Worm (Caenorhabditis elegans) whole organism, L1 larva: Measurements from ENCODE around the gene F07C3.3.

Experiments used
- F16B12.6 ChIP-seq: fragments of 150-350 bp; optimal IDR thresholded peaks from 2 replicates; lab custom pipeline; 2014; ENCODE audit warnings: missing biosample characterization, missing genetic modification characterization
- Y116A8C.19 ChIP-seq: sonication (generic microtip); optimal IDR thresholded peaks from 2 replicates; lab custom pipeline; 2016; ENCODE audit warnings: missing compliant biosample characterization, missing genetic modification characterization, borderline replicate concordance
- aha-1 ChIP-seq: fragments of 150-350 bp; optimal IDR thresholded peaks from 2 replicates; lab custom pipeline; 2014; ENCODE audit warnings: missing biosample characterization, missing genetic modification characterization
- blmp-1 ChIP-seq: fragments of 150-350 bp; optimal IDR thresholded peaks from 2 replicates; lab custom pipeline; 2014; ENCODE audit warnings: missing biosample characterization, missing genetic modification characterization
- ceh-63 ChIP-seq: fragments of 200-800 bp; sonication (Bioruptor generic); optimal IDR thresholded peaks from 2 replicates; lab custom pipeline; 2018; ENCODE audit warnings: mild to moderate bottlenecking, missing genetic modification characterization, missing compliant biosample characterization
- ceh-82 ChIP-seq, 3 experiments: fragments of 150-350 bp in 1 of 3; sonication (generic microtip) in 2 of 3; optimal IDR thresholded peaks; 2 replicates each; lab custom pipeline; 2014 to 2017; ENCODE audit warnings: missing biosample characterization in 3 of 3, missing genetic modification characterization in 3 of 3
- ceh-88 ChIP-seq: fragments of 200-800 bp; sonication (Bioruptor generic); IDR thresholded peaks from 2 replicates; pipeline ENCODE4 v1.3.6; 2022; ENCODE audit warnings: missing genetic modification characterization, missing compliant biosample characterization
- ceh-90 ChIP-seq: sonication (generic microtip); optimal IDR thresholded peaks from 2 replicates; lab custom pipeline; 2016; ENCODE audit warnings: missing genetic modification characterization, missing compliant biosample characterization
- dsc-1 ChIP-seq: sonication (generic microtip); optimal IDR thresholded peaks from 2 replicates; lab custom pipeline; 2016; ENCODE audit warnings: mild to moderate bottlenecking, missing genetic modification characterization, missing compliant biosample characterization
- efl-1 ChIP-seq, 4 experiments: fragments of 150-350 bp; optimal IDR thresholded peaks in 3 of 4; peaks in 1 of 4; 1 replicate in 1 of 4; 2 replicates in 3 of 4; lab custom pipeline; 2014; ENCODE audit warnings: missing biosample characterization in 2 of 4, missing genetic modification characterization in 2 of 4, missing genetic modification reagents in 2 of 4
- elt-2 ChIP-seq: sonication (generic microtip); optimal IDR thresholded peaks from 2 replicates; lab custom pipeline; 2016; ENCODE audit warnings: missing genetic modification characterization, mild to moderate bottlenecking, inconsistent platforms, missing compliant biosample characterization, missing genetic modification reagents
- elt-3 ChIP-seq, 6 experiments: fragments of 150-350 bp in 1 of 6; sonication (generic microtip); optimal IDR thresholded peaks; 2 replicates each; lab custom pipeline; 2017 to 2018; ENCODE audit warnings: missing biosample characterization in 6 of 6, missing genetic modification characterization in 6 of 6, inconsistent platforms in 1 of 6
- ets-5 ChIP-seq: fragments of 200-800 bp; sonication (Bioruptor generic); IDR thresholded peaks from 2 replicates; pipeline ENCODE4 v1.3.6; 2022; ENCODE audit warnings: missing genetic modification characterization, missing compliant biosample characterization
- fkh-8 ChIP-seq: sonication (generic microtip); optimal IDR thresholded peaks from 2 replicates; lab custom pipeline; 2016; ENCODE audit warnings: mild to moderate bottlenecking, missing genetic modification characterization, missing compliant biosample characterization
- fos-1 ChIP-seq: fragments of 150-350 bp; optimal IDR thresholded peaks from 2 replicates; lab custom pipeline; 2014; ENCODE audit warnings: missing biosample characterization, missing genetic modification characterization
- hlh-17 ChIP-seq: fragments of 200-800 bp; sonication (Bioruptor generic); optimal IDR thresholded peaks from 2 replicates; lab custom pipeline; 2018; ENCODE audit warnings: missing genetic modification characterization, mild to moderate bottlenecking, missing compliant biosample characterization, moderate library complexity, borderline replicate concordance
- irx-1 ChIP-seq: sonication (generic microtip); optimal IDR thresholded peaks from 2 replicates; lab custom pipeline; 2016; ENCODE audit warnings: missing genetic modification characterization, missing compliant biosample characterization
- isw-1 ChIP-seq: fragments of 200-800 bp; sonication (Bioruptor generic); IDR thresholded peaks from 2 replicates; pipeline ENCODE4 v1.3.6; 2022; ENCODE audit warnings: missing genetic modification characterization, missing compliant biosample characterization
- jun-1 ChIP-seq: fragments of 150-350 bp; optimal IDR thresholded peaks from 2 replicates; lab custom pipeline; 2014; ENCODE audit warnings: missing biosample characterization, missing genetic modification reagents, missing genetic modification characterization
- lin-14 ChIP-seq: fragments of 200-800 bp; sonication (Bioruptor generic); optimal IDR thresholded peaks from 2 replicates; lab custom pipeline; 2018; ENCODE audit warnings: mild to moderate bottlenecking, missing genetic modification characterization, moderate library complexity, missing compliant biosample characterization
- lin-35 ChIP-seq, 2 experiments: fragments of 150-350 bp; optimal IDR thresholded peaks; 2 replicates each; lab custom pipeline; 2014; ENCODE audit warnings: missing biosample characterization in 2 of 2, missing genetic modification characterization in 2 of 2, missing genetic modification reagents in 2 of 2
- lin-39 ChIP-seq: fragments of 150-350 bp; optimal IDR thresholded peaks from 2 replicates; lab custom pipeline; 2014; ENCODE audit warnings: missing biosample characterization, missing genetic modification reagents, missing genetic modification characterization
- lir-3 ChIP-seq: sonication (generic microtip); optimal IDR thresholded peaks from 2 replicates; lab custom pipeline; 2016; ENCODE audit warnings: mild to moderate bottlenecking, missing genetic modification characterization, moderate library complexity, missing compliant biosample characterization; ENCODE audit not compliant: poor library complexity
- mef-2 ChIP-seq: fragments of 150-350 bp; optimal IDR thresholded peaks from 2 replicates; lab custom pipeline; 2014; ENCODE audit warnings: missing biosample characterization, missing genetic modification characterization
- mep-1 ChIP-seq: fragments of 150-350 bp; optimal IDR thresholded peaks from 2 replicates; lab custom pipeline; 2014; ENCODE audit warnings: missing biosample characterization, missing genetic modification characterization
- nhr-11 ChIP-seq: fragments of 150-350 bp; optimal IDR thresholded peaks from 2 replicates; lab custom pipeline; 2014; ENCODE audit warnings: missing biosample characterization, missing genetic modification characterization
- nhr-12 ChIP-seq: sonication (generic microtip); optimal IDR thresholded peaks from 2 replicates; lab custom pipeline; 2017; ENCODE audit warnings: missing biosample characterization, missing genetic modification characterization
- nhr-19 ChIP-seq: fragments of 200-800 bp; sonication (Bioruptor generic); conservative IDR thresholded peaks from 2 replicates; pipeline ENCODE4 v1.3.6; 2022; ENCODE audit warnings: missing genetic modification characterization, missing compliant biosample characterization
- nhr-20 ChIP-seq: sonication (generic microtip); optimal IDR thresholded peaks from 2 replicates; lab custom pipeline; 2016; ENCODE audit warnings: mild to moderate bottlenecking, missing genetic modification characterization, missing compliant biosample characterization
- nhr-237 ChIP-seq: fragments of 150-350 bp; optimal IDR thresholded peaks from 2 replicates; lab custom pipeline; 2014; ENCODE audit warnings: missing biosample characterization, missing genetic modification characterization
- nhr-47 ChIP-seq: sonication (generic microtip); optimal IDR thresholded peaks from 2 replicates; lab custom pipeline; 2016; ENCODE audit warnings: mild to moderate bottlenecking, missing genetic modification characterization, moderate library complexity, missing compliant biosample characterization
- nhr-71 ChIP-seq: sonication (generic microtip); optimal IDR thresholded peaks from 2 replicates; lab custom pipeline; 2016; ENCODE audit warnings: mild to moderate bottlenecking, missing genetic modification characterization, moderate library complexity, missing compliant biosample characterization
- nhr-76 ChIP-seq: sonication (generic microtip); optimal IDR thresholded peaks from 2 replicates; lab custom pipeline; 2017; ENCODE audit warnings: missing biosample characterization, missing genetic modification characterization
- nhr-77 ChIP-seq: fragments of 150-350 bp; optimal IDR thresholded peaks from 2 replicates; lab custom pipeline; 2014; ENCODE audit warnings: missing biosample characterization, missing genetic modification characterization
- nhr-84 ChIP-seq: sonication (generic microtip); optimal IDR thresholded peaks from 2 replicates; lab custom pipeline; 2017; ENCODE audit warnings: missing biosample characterization, missing genetic modification characterization
- pag-3 ChIP-seq: sonication (generic microtip); optimal IDR thresholded peaks from 2 replicates; lab custom pipeline; 2017; ENCODE audit warnings: missing genetic modification characterization, mild to moderate bottlenecking, missing compliant biosample characterization, antibody characterized with exemption, borderline replicate concordance; ENCODE audit not compliant: insufficient read depth
- pax-3 ChIP-seq: fragments of 200-800 bp; sonication (Bioruptor generic); optimal IDR thresholded peaks from 2 replicates; lab custom pipeline; 2018; ENCODE audit warnings: mild to moderate bottlenecking, missing genetic modification characterization, moderate library complexity, missing compliant biosample characterization
- pqm-1 ChIP-seq: sonication (generic microtip); optimal IDR thresholded peaks from 3 replicates; lab custom pipeline; 2017; ENCODE audit warnings: missing biosample characterization, missing genetic modification characterization
- snpc-4 ChIP-seq: fragments of 150-350 bp; optimal IDR thresholded peaks from 2 replicates; lab custom pipeline; 2014; ENCODE audit warnings: missing biosample characterization, missing genetic modification characterization
- snu-23 ChIP-seq: sonication (generic microtip); optimal IDR thresholded peaks from 2 replicates; lab custom pipeline; 2016; ENCODE audit warnings: missing genetic modification characterization, missing compliant biosample characterization
- sox-4 ChIP-seq: sonication (generic microtip); optimal IDR thresholded peaks from 2 replicates; lab custom pipeline; 2016; ENCODE audit warnings: missing genetic modification characterization, missing compliant biosample characterization
- sup-37 ChIP-seq: fragments of 200-800 bp; sonication (Bioruptor generic); optimal IDR thresholded peaks from 2 replicates; lab custom pipeline; 2018; ENCODE audit warnings: mild to moderate bottlenecking, missing genetic modification characterization, missing compliant biosample characterization
- swsn-7 ChIP-seq: sonication (generic microtip); optimal IDR thresholded peaks from 2 replicates; lab custom pipeline; 2016; ENCODE audit warnings: missing genetic modification characterization, missing compliant biosample characterization
- tbx-2 ChIP-seq: sonication (generic microtip); optimal IDR thresholded peaks from 2 replicates; lab custom pipeline; 2016; ENCODE audit warnings: missing genetic modification characterization, missing compliant biosample characterization
- tlp-1 ChIP-seq: fragments of 150-350 bp; optimal IDR thresholded peaks from 2 replicates; lab custom pipeline; 2014; ENCODE audit warnings: missing biosample characterization, missing genetic modification characterization
- unc-30 ChIP-seq: sonication (generic microtip); optimal IDR thresholded peaks from 2 replicates; lab custom pipeline; 2017; ENCODE audit warnings: missing biosample characterization, missing genetic modification characterization
- unc-62 ChIP-seq: fragments of 150-350 bp; optimal IDR thresholded peaks from 2 replicates; lab custom pipeline; 2014; ENCODE audit warnings: missing biosample characterization, missing genetic modification reagents, missing genetic modification characterization
- unc-86 ChIP-seq: sonication (generic microtip); optimal IDR thresholded peaks from 2 replicates; lab custom pipeline; 2016; ENCODE audit warnings: missing genetic modification characterization, missing compliant biosample characterization
- unc-98 ChIP-seq: fragments of 200-800 bp; sonication (Bioruptor generic); IDR thresholded peaks from 2 replicates; pipeline ENCODE4 v1.3.6; 2022; ENCODE audit warnings: missing genetic modification characterization, missing compliant biosample characterization
- vab-15 ChIP-seq: sonication (generic microtip); optimal IDR thresholded peaks from 2 replicates; lab custom pipeline; 2017; ENCODE audit warnings: missing genotype, mild to moderate bottlenecking, missing genetic modification characterization, missing compliant biosample characterization
- ztf-4 ChIP-seq: fragments of 150-350 bp; optimal IDR thresholded peaks from 2 replicates; lab custom pipeline; 2014; ENCODE audit warnings: missing biosample characterization, missing genetic modification characterization

F07C3.3 gene

DNA sequence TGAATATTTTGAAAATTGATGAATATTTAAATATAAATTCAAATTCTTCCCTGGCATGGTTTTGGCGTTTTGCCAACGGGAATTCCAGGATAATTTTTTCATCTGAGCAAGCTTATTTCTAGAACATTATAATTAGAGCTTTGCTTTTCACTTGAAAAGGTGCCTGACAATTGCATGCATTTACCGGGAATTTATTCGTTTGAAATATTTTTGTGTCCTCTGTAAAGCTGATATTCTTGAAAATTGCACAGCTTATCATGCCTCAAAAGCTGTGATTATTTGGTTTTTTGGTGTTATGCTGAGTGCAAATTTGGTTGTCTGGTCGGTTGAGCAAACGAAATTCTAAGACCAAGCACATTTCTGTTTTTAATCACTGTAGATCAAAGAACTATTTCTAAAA is 28.2 kb upstream of the F07C3.3 start (continued):
- TF ChIP-seq elt-3 (tag; optimal IDR thresholded peaks at IDR 0.05; lab: Kevin White, UChicago) (no peak), ceh-88 (GFP tag; lab: Robert Waterston, UW) (no peak), nhr-71 (tag; lab: Kevin White, UChicago) (peak; percentile 80), snu-23 (GFP tag; lab: Kevin White, UChicago) (no peak), ceh-90 (tag; lab: Kevin White, UChicago) (no peak), lin-39 (tag; lab: Kevin White, UChicago) (no peak), mef-2 (tag; lab: Kevin White, UChicago) (no peak), lir-3 (tag; lab: Kevin White, UChicago) (no peak), lin-14 (GFP tag; lab: Kevin White, UChicago) (no peak), tlp-1 (no peak), vab-15 (tag; lab: Kevin White, UChicago) (no peak), F16B12.6 (no peak), unc-86 (no peak), ceh-82 (tag; optimal IDR thresholded peaks at IDR 0.05; lab: Kevin White, UChicago) (no peak), ceh-63 (no peak), pag-3 (no peak), jun-1 (tag; lab: Kevin White, UChicago) (no peak), unc-98 (GFP tag; lab: Robert Waterston, UW) (no peak), sox-4 (tag; lab: Kevin White, UChicago) (peak; percentile 68), nhr-20 (tag; lab: Kevin White, UChicago) (no peak), Y116A8C.19 (tag; lab: Kevin White, UChicago) (no peak), efl-1 (optimal IDR thresholded peaks at IDR 0.05; lab: Kevin White, UChicago) (no peak), efl-1 (GFP tag; optimal IDR thresholded peaks at IDR 0.05 in 1 of 2; lab: Kevin White, UChicago) (no peak), pax-3 (tag; lab: Kevin White, UChicago) (peak; percentile 60), nhr-77 (tag; lab: Kevin White, UChicago) (no peak), mep-1 (tag; lab: Kevin White, UChicago) (no peak), unc-62 (GFP tag; lab: Kevin White, UChicago) (no peak), nhr-237 (tag; lab: Kevin White, UChicago) (no peak), ets-5 (GFP tag; lab: Robert Waterston, UW) (no peak), fkh-8 (tag; lab: Kevin White, UChicago) (peak; percentile 84), nhr-84 (tag; lab: Kevin White, UChicago) (no peak), sup-37 (no peak), nhr-76 (tag; lab: Kevin White, UChicago) (no peak), pqm-1 (tag; lab: Kevin White, UChicago) (no peak), snpc-4 (tag; lab: Kevin White, UChicago) (no peak), nhr-12 (tag; lab: Kevin White, UChicago) (no peak), ztf-4 (no peak), lin-35 (GFP tag; optimal IDR thresholded peaks at IDR 0.05; lab: Kevin White, UChicago) (no peak), blmp-1 (tag; lab: Kevin White, UChicago) (no peak), hlh-17 (no peak), unc-30 (tag; lab: Kevin White, UChicago) (no peak), tbx-2 (no peak), elt-2 (tag; lab: Kevin White, UChicago) (no peak), swsn-7 (tag; lab: Kevin White, UChicago) (peak; percentile 12), aha-1 (no peak), nhr-47 (tag; lab: Kevin White, UChicago) (peak; percentile 43), nhr-19 (no peak), irx-1 (no peak), fos-1 (tag; lab: Kevin White, UChicago) (no peak), nhr-11 (tag; lab: Kevin White, UChicago) (no peak), isw-1 (GFP tag; lab: Robert Waterston, UW) (no peak), dsc-1 (peak; percentile 73)
